Fruit fly (Drosophila melanogaster) whole organism, wandering third instar larva: ENCODE data around the gene Apt1.

Source experiments
- CG32264 ChIP-seq: fragments of 200-800 bp; sonication (Bioruptor generic); optimal IDR thresholded peaks from 2 replicates; lab custom pipeline; 2016; ENCODE audit warnings: missing biosample characterization, missing genetic modification characterization
- CG9705 ChIP-seq: fragments of 200-800 bp; sonication (Bioruptor generic); optimal IDR thresholded peaks from 2 replicates; lab custom pipeline; 2018; ENCODE audit warnings: missing biosample characterization, mild to moderate bottlenecking, missing genetic modification characterization
- Dfd ChIP-seq: fragments of >200 bp; optimal IDR thresholded peaks from 2 replicates; lab custom pipeline; 2017; ENCODE audit warnings: missing biosample characterization, missing genetic modification characterization
- Dif ChIP-seq: fragments of 200-275, 200-300 bp; sonication (Bioruptor generic); optimal IDR thresholded peaks from 2 replicates; lab custom pipeline; 2018; ENCODE audit warnings: missing biosample characterization, missing genetic modification characterization; ENCODE audit not compliant: partially characterized antibody
- GATAd ChIP-seq: sonication (Bioruptor generic); optimal IDR thresholded peaks from 2 replicates; lab custom pipeline; 2016; ENCODE audit warnings: missing biosample characterization, missing genetic modification characterization
- HLH106 ChIP-seq: fragments of 200-800 bp; optimal IDR thresholded peaks from 3 replicates; lab custom pipeline; 2019; ENCODE audit warnings: missing biosample characterization, mild to moderate bottlenecking, missing genetic modification characterization, moderate library complexity
- Hnf4 ChIP-seq: fragments of 200-800 bp; sonication (Bioruptor generic); optimal IDR thresholded peaks from 2 replicates; lab custom pipeline; 2016; ENCODE audit warnings: missing biosample characterization, mild to moderate bottlenecking, missing genetic modification characterization
- Hr78 ChIP-seq: fragments of >200 bp; optimal IDR thresholded peaks from 2 replicates; lab custom pipeline; 2017; ENCODE audit warnings: missing biosample characterization, missing genetic modification characterization
- Hr83 ChIP-seq: fragments of 200-300 bp; sonication (Bioruptor generic); optimal IDR thresholded peaks from 2 replicates; lab custom pipeline; 2016; ENCODE audit warnings: missing biosample characterization, mild to moderate bottlenecking, missing genetic modification characterization, moderate library complexity; ENCODE audit not compliant: poor library complexity, severe bottlenecking
- Mio ChIP-seq: sonication (Bioruptor generic); optimal IDR thresholded peaks from 2 replicates; lab custom pipeline; 2016; ENCODE audit warnings: missing biosample characterization, missing genetic modification characterization
- Myc ChIP-seq: fragments of >200 bp; optimal IDR thresholded peaks from 2 replicates; lab custom pipeline; 2017
- N ChIP-seq: fragments of >200 bp; optimal IDR thresholded peaks from 2 replicates; lab custom pipeline; 2018; ENCODE audit warnings: missing biosample characterization, missing external identifiers, missing genetic modification characterization
- OdsH ChIP-seq: fragments of 200-800 bp; sonication (Bioruptor generic); optimal IDR thresholded peaks from 2 replicates; lab custom pipeline; 2016; ENCODE audit warnings: missing biosample characterization, mild to moderate bottlenecking, missing genetic modification characterization
- Rel ChIP-seq, 2 experiments: fragments of 200-800 bp; sonication (Bioruptor generic) in 1 of 2; optimal IDR thresholded peaks; 2 replicates in 1 of 2; 3 replicates in 1 of 2; lab custom pipeline; 2016 to 2019; ENCODE audit warnings: mild to moderate bottlenecking in 2 of 2, missing biosample characterization in 2 of 2, missing genetic modification characterization in 2 of 2, moderate library complexity in 1 of 2
- Vsx2 ChIP-seq: fragments of 200-300, 225-300 bp; sonication (Bioruptor generic); optimal IDR thresholded peaks from 2 replicates; lab custom pipeline; 2018; ENCODE audit warnings: missing biosample characterization, missing genetic modification characterization; ENCODE audit not compliant: partially characterized antibody
- brk ChIP-seq: fragments of 200-800 bp; sonication (Bioruptor generic); optimal IDR thresholded peaks from 2 replicates; lab custom pipeline; 2016; ENCODE audit warnings: missing biosample characterization, mild to moderate bottlenecking, missing genetic modification characterization
- dl ChIP-seq, 2 experiments: fragments of 175-275, 200-275 bp in 1 of 2; fragments of 200-275 bp in 1 of 2; sonication (Bioruptor generic); optimal IDR thresholded peaks; lab custom pipeline; 2018; ENCODE audit warnings: mild to moderate bottlenecking in 2 of 2, missing biosample characterization in 2 of 2, missing genetic modification characterization in 2 of 2, moderate library complexity in 2 of 2; ENCODE audit not compliant: partially characterized antibody in 2 of 2, insufficient read depth in 1 of 2
- dmrt93B ChIP-seq: fragments of 200-800 bp; sonication (Bioruptor generic); optimal IDR thresholded peaks from 2 replicates; lab custom pipeline; 2018; ENCODE audit warnings: missing biosample characterization, mild to moderate bottlenecking, missing genetic modification characterization
- ey ChIP-seq: fragments of 200-800 bp; sonication (Bioruptor generic); optimal IDR thresholded peaks from 2 replicates; lab custom pipeline; 2016; ENCODE audit warnings: missing biosample characterization, missing genetic modification characterization
- foxo ChIP-seq, 2 experiments: fragments of 200-800 bp; sonication (Bioruptor generic); optimal IDR thresholded peaks; 2 replicates in 1 of 2; 3 replicates in 1 of 2; lab custom pipeline; 2016 to 2017; ENCODE audit warnings: missing biosample characterization in 2 of 2, missing genetic modification characterization in 2 of 2
- fru ChIP-seq: fragments of 200-800 bp; sonication (Bioruptor generic); optimal IDR thresholded peaks from 3 replicates; lab custom pipeline; 2016; ENCODE audit warnings: missing biosample characterization, mild to moderate bottlenecking, missing genetic modification characterization
- h ChIP-seq: fragments of 200-800 bp; sonication (Bioruptor generic); optimal IDR thresholded peaks from 3 replicates; lab custom pipeline; 2016; ENCODE audit warnings: missing biosample characterization, mild to moderate bottlenecking, missing genetic modification characterization
- jim ChIP-seq: fragments of 175-275, 200-325 bp; sonication (Bioruptor generic); optimal IDR thresholded peaks from 2 replicates; lab custom pipeline; 2016; ENCODE audit warnings: missing biosample characterization, mild to moderate bottlenecking, missing genetic modification characterization
- lola ChIP-seq: fragments of >200 bp; optimal IDR thresholded peaks from 2 replicates; lab custom pipeline; 2017; ENCODE audit warnings: missing biosample characterization, missing genetic modification characterization
- pan ChIP-seq: fragments of >200 bp; optimal IDR thresholded peaks from 2 replicates; lab custom pipeline; 2017
- psq ChIP-seq: fragments of 200-800 bp; sonication (Bioruptor generic); optimal IDR thresholded peaks from 3 replicates; lab custom pipeline; 2017; ENCODE audit warnings: missing biosample characterization, mild to moderate bottlenecking, missing genetic modification characterization, moderate library complexity
- rgr ChIP-seq: fragments of 200-800 bp; sonication (Bioruptor generic); optimal IDR thresholded peaks from 3 replicates; lab custom pipeline; 2016; ENCODE audit warnings: missing biosample characterization, mild to moderate bottlenecking, missing genetic modification characterization
- sv ChIP-seq: fragments of 200-800 bp; sonication (Bioruptor generic); optimal IDR thresholded peaks from 3 replicates; lab custom pipeline; 2016; ENCODE audit warnings: missing biosample characterization, missing genetic modification characterization
- tai ChIP-seq: sonication (Bioruptor generic); optimal IDR thresholded peaks from 2 replicates; lab custom pipeline; 2016; ENCODE audit warnings: missing biosample characterization, missing genetic modification characterization
- usp ChIP-seq: fragments of >200 bp; optimal IDR thresholded peaks from 2 replicates; lab custom pipeline; 2017; ENCODE audit warnings: missing biosample characterization, missing genetic modification characterization
- woc ChIP-seq: sonication (Bioruptor generic); optimal IDR thresholded peaks from 2 replicates; lab custom pipeline; 2016; ENCODE audit warnings: missing biosample characterization, mild to moderate bottlenecking, missing genetic modification characterization

Gene Apt1

dm6 chr3L:11602040-11602439 lies 25.8 kb upstream of the Apt1 start:
- no peak for TF ChIP-seq Mio (GFP tag; lab: Kevin White, UChicago)
- TF ChIP-seq h (GFP tag; lab: Kevin White, UChicago), result no peak
- TF ChIP-seq dl (GFP tag; optimal IDR thresholded peaks at IDR 0.05; lab: Kevin White, UChicago; ENCODE audit: insufficient read depth in 1 of 2, partially characterized antibody in 2 of 2), result no peak
- TF ChIP-seq ey (GFP tag; lab: Kevin White, UChicago), result no peak
- no peak for TF ChIP-seq usp (GFP tag; lab: Kevin White, UChicago)
- TF ChIP-seq HLH106, result no peak
- TF ChIP-seq Hr83 (GFP tag; lab: Kevin White, UChicago), result no peak
- TF ChIP-seq CG32264 (GFP tag; lab: Kevin White, UChicago), result no peak
- no peak for TF ChIP-seq dmrt93B (GFP tag; lab: Kevin White, UChicago)
- no peak for TF ChIP-seq lola
- no peak for TF ChIP-seq Hnf4

dm6 chr3L:11604227-11604626 lies 23.6 kb upstream of the Apt1 start:
- no peak for TF ChIP-seq pan (lab: Kevin White, UChicago)
- peak; percentile 93 for TF ChIP-seq Dfd

- TF ChIP-seq psq (GFP tag; lab: Kevin White, UChicago) (no peak), sv (GFP tag; lab: Kevin White, UChicago) (no peak), foxo (GFP tag; optimal IDR thresholded peaks at IDR 0.05; lab: Kevin White, UChicago) (no peak), GATAd (GFP tag; lab: Kevin White, UChicago) (no peak), fru (GFP tag; lab: Kevin White, UChicago) (no peak), Rel (GFP tag; optimal IDR thresholded peaks at IDR 0.05; lab: Kevin White, UChicago) (no peak), Rel (tag; optimal IDR thresholded peaks at IDR 0.05; lab: Kevin White, UChicago) (peak; percentile 75), ey (GFP tag; lab: Kevin White, UChicago) (no peak), OdsH (no peak), usp (GFP tag; lab: Kevin White, UChicago) (no peak), Myc (lab: Kevin White, UChicago) (no peak), Hr78 (GFP tag; lab: Kevin White, UChicago) (peak; percentile 36)
These were observed 18.6 kb upstream of the Apt1 start, which contains the start of gene Duba for dm6 chr3L:11609153-11609809. Duba (minus strand) TSS chr3L:11609465.

- TF ChIP-seq Hnf4, result no peak
- no peak for TF ChIP-seq usp (GFP tag; lab: Kevin White, UChicago)
- no peak for TF ChIP-seq OdsH
- TF ChIP-seq lola, result no peak
- TF ChIP-seq tai (GFP tag; lab: Kevin White, UChicago), result no peak
- no peak for TF ChIP-seq Hr78 (GFP tag; lab: Kevin White, UChicago)
- no peak for TF ChIP-seq jim
These were observed 18.0 kb upstream of the Apt1 start, which contains the start of gene CG42832 for dm6 chr3L:11609835-11610234. CG42832 (plus strand) TSS chr3L:11610135.

- TF ChIP-seq Vsx2 (GFP tag; lab: Kevin White, UChicago) (no peak), Hr78 (GFP tag; lab: Kevin White, UChicago) (no peak), HLH106 (no peak), rgr (GFP tag; lab: Kevin White, UChicago) (no peak), N (GFP tag; lab: Kevin White, UChicago) (no peak), Dif (GFP tag; lab: Kevin White, UChicago) (no peak), brk (no peak), pan (lab: Kevin White, UChicago) (no peak), Mio (GFP tag; lab: Kevin White, UChicago) (no peak), CG9705 (GFP tag; lab: Kevin White, UChicago) (no peak), dmrt93B (GFP tag; lab: Kevin White, UChicago) (no peak), foxo (GFP tag; optimal IDR thresholded peaks at IDR 0.05; lab: Kevin White, UChicago) (no peak), woc (no peak), Myc (lab: Kevin White, UChicago) (no peak), ey (GFP tag; lab: Kevin White, UChicago) (no peak)
These were observed 7.8 kb upstream of the Apt1 start, which contains the start of gene Muc68Ca for dm6 chr3L:11620001-11620400. Muc68Ca (minus strand) TSS chr3L:11620101.
